Worm (Caenorhabditis elegans) whole organism, L1 larva: ENCODE data around the gene vha-11.

ENCODE experiments used
- aly-2 ChIP-seq: fragments of 150-350 bp; optimal IDR thresholded peaks from 2 replicates; lab custom pipeline; 2014; ENCODE audit warnings: missing biosample characterization, missing genetic modification characterization
- ama-1 ChIP-seq: fragments of 150-350 bp; optimal IDR thresholded peaks from 2 replicates; lab custom pipeline; 2014
- efl-1 ChIP-seq, 4 experiments: fragments of 150-350 bp; optimal IDR thresholded peaks in 3 of 4; peaks in 1 of 4; 1 replicate in 1 of 4; 2 replicates in 3 of 4; lab custom pipeline; 2014; ENCODE audit warnings: missing biosample characterization in 2 of 4, missing genetic modification characterization in 2 of 4, missing genetic modification reagents in 2 of 4
- nhr-237 ChIP-seq: fragments of 150-350 bp; optimal IDR thresholded peaks from 2 replicates; lab custom pipeline; 2014; ENCODE audit warnings: missing biosample characterization, missing genetic modification characterization
- tbx-2 ChIP-seq: sonication (generic microtip); optimal IDR thresholded peaks from 2 replicates; lab custom pipeline; 2016; ENCODE audit warnings: missing genetic modification characterization, missing compliant biosample characterization

ce11 chrIV:2314862-2315261, 495 bp upstream of the vha-11 start:
- TF ChIP-seq tbx-2 (tag; lab: Kevin White, UChicago) (no peak), efl-1 (optimal IDR thresholded peaks at IDR 0.05; lab: Kevin White, UChicago) (no peak), efl-1 (GFP tag; optimal IDR thresholded peaks at IDR 0.05 in 1 of 2; lab: Kevin White, UChicago) (no peak), nhr-237 (tag; lab: Kevin White, UChicago) (no peak), ama-1 (lab: Kevin White, UChicago) (no peak), aly-2 (tag; lab: Kevin White, UChicago) (no peak)
